Fruit fly (Drosophila melanogaster) whole organism, prepupa: ENCODE results near the gene Bet1.

Source experiments
- Blimp-1 ChIP-seq: fragments of 200-800 bp; sonication (Bioruptor generic); optimal IDR thresholded peaks from 3 replicates; lab custom pipeline; 2017; ENCODE audit warnings: missing biosample characterization, missing genetic modification characterization, mild to moderate bottlenecking, moderate library complexity, missing genetic modification reagents
- CG10669 ChIP-seq: fragments of 200-800 bp; sonication (Bioruptor generic); optimal IDR thresholded peaks from 3 replicates; lab custom pipeline; 2018; ENCODE audit warnings: missing biosample characterization, mild to moderate bottlenecking, missing genetic modification characterization, moderate library complexity
- CG11294 ChIP-seq: fragments of 200-800 bp; sonication (Bioruptor generic); IDR thresholded peaks from 2 replicates; pipeline ENCODE4 v1.3.6; 2022; ENCODE audit warnings: missing biosample characterization, missing genetic modification characterization
- CG11902 ChIP-seq: fragments of 200-800 bp; sonication (Bioruptor generic); optimal IDR thresholded peaks from 3 replicates; lab custom pipeline; 2016; ENCODE audit warnings: missing biosample characterization, missing genetic modification characterization
- CG16779 ChIP-seq: fragments of 200-800 bp; sonication (Bioruptor generic); optimal IDR thresholded peaks from 3 replicates; lab custom pipeline; 2017; ENCODE audit warnings: missing biosample characterization, mild to moderate bottlenecking, missing genetic modification characterization
- CG3032 ChIP-seq: fragments of 200-800 bp; optimal IDR thresholded peaks from 2 replicates; lab custom pipeline; 2019; ENCODE audit warnings: missing biosample characterization, mild to moderate bottlenecking, missing genetic modification characterization, moderate library complexity
- CG34406 ChIP-seq: fragments of 200-800 bp; sonication (Bioruptor generic); optimal IDR thresholded peaks from 3 replicates; lab custom pipeline; 2016; ENCODE audit warnings: missing biosample characterization, missing genetic modification characterization
- CG3919 ChIP-seq: fragments of 200-800 bp; sonication (Bioruptor generic); optimal IDR thresholded peaks from 3 replicates; lab custom pipeline; 2016; ENCODE audit warnings: missing biosample characterization, missing genetic modification characterization
- CG4318 ChIP-seq: fragments of 200-800 bp; sonication (Bioruptor generic); optimal IDR thresholded peaks from 3 replicates; lab custom pipeline; 2017; ENCODE audit warnings: missing biosample characterization, mild to moderate bottlenecking, missing genetic modification characterization
- CG6276 ChIP-seq: fragments of 200-800 bp; sonication (Bioruptor generic); optimal IDR thresholded peaks from 2 replicates; lab custom pipeline; 2017; ENCODE audit warnings: missing biosample characterization, mild to moderate bottlenecking, missing genetic modification characterization
- CG6792 ChIP-seq: fragments of 200-800 bp; sonication (Bioruptor generic); optimal IDR thresholded peaks from 3 replicates; lab custom pipeline; 2016; ENCODE audit warnings: missing biosample characterization, missing genetic modification characterization
- CG6808 ChIP-seq: fragments of 200-800 bp; sonication (Bioruptor generic); optimal IDR thresholded peaks from 3 replicates; lab custom pipeline; 2017; ENCODE audit warnings: missing biosample characterization, missing genetic modification characterization, mild to moderate bottlenecking, moderate library complexity, missing genetic modification reagents
- CG8632 ChIP-seq: fragments of 200-800 bp; sonication (Bioruptor generic); optimal IDR thresholded peaks from 3 replicates; lab custom pipeline; 2016; ENCODE audit warnings: missing biosample characterization, missing genetic modification characterization
- CG9139 ChIP-seq: fragments of 200-800 bp; sonication (Bioruptor generic); optimal IDR thresholded peaks from 3 replicates; lab custom pipeline; 2017; ENCODE audit warnings: missing biosample characterization, mild to moderate bottlenecking, missing genetic modification characterization
- Eip75B ChIP-seq: fragments of 200-800 bp; sonication (Bioruptor generic); optimal IDR thresholded peaks from 3 replicates; lab custom pipeline; 2016; ENCODE audit warnings: missing biosample characterization, missing genetic modification characterization
- Eip78C ChIP-seq: fragments of 200-800 bp; sonication (Bioruptor generic); peaks from one replicate; lab custom pipeline; 2016; ENCODE audit warnings: missing biosample characterization, missing genetic modification characterization
- Eip93F ChIP-seq: fragments of 200-800 bp; sonication (Bioruptor generic); optimal IDR thresholded peaks from 2 replicates; lab custom pipeline; 2016; ENCODE audit warnings: missing biosample characterization, mild to moderate bottlenecking, missing genetic modification characterization
- Gug ChIP-seq: fragments of 200-800 bp; sonication (Bioruptor generic); IDR thresholded peaks from 2 replicates; pipeline ENCODE4 v1.3.6; 2022; ENCODE audit warnings: missing biosample characterization, missing genetic modification characterization
- Hr38 ChIP-seq: sonication (Bioruptor generic); optimal IDR thresholded peaks from 2 replicates; lab custom pipeline; 2016; ENCODE audit warnings: missing biosample characterization, missing genetic modification characterization
- Hr4 ChIP-seq: fragments of 200-800 bp; sonication (Bioruptor generic); optimal IDR thresholded peaks from 3 replicates; lab custom pipeline; 2016; ENCODE audit warnings: missing biosample characterization, missing genetic modification characterization
- Met ChIP-seq: fragments of 200-800 bp; sonication (Bioruptor generic); optimal IDR thresholded peaks from 3 replicates; lab custom pipeline; 2016; ENCODE audit warnings: missing biosample characterization, missing genetic modification characterization
- OdsH ChIP-seq: fragments of 200-800 bp; sonication (Bioruptor generic); optimal IDR thresholded peaks from 3 replicates; lab custom pipeline; 2016; ENCODE audit warnings: missing biosample characterization, missing genetic modification characterization
- Sox102F ChIP-seq: fragments of 200-800 bp; sonication (Bioruptor generic); optimal IDR thresholded peaks from 2 replicates; lab custom pipeline; 2016; ENCODE audit warnings: missing biosample characterization, mild to moderate bottlenecking, missing genetic modification characterization
- Sox15 ChIP-seq: fragments of 200-800 bp; sonication (Bioruptor generic); optimal IDR thresholded peaks from 3 replicates; lab custom pipeline; 2016; ENCODE audit warnings: missing biosample characterization, missing genetic modification characterization
- achi ChIP-seq: fragments of 200-800 bp; sonication (Bioruptor generic); optimal IDR thresholded peaks from 3 replicates; lab custom pipeline; 2016; ENCODE audit warnings: missing biosample characterization, missing genetic modification characterization
- cyc ChIP-seq: fragments of 200-800 bp; sonication (Bioruptor generic); optimal IDR thresholded peaks from 3 replicates; lab custom pipeline; 2016; ENCODE audit warnings: missing biosample characterization, missing genetic modification characterization
- dac ChIP-seq: fragments of 200-800 bp; sonication (Bioruptor generic); optimal IDR thresholded peaks from 2 replicates; lab custom pipeline; 2017; ENCODE audit warnings: missing biosample characterization, mild to moderate bottlenecking, missing genetic modification characterization
- dsx ChIP-seq: fragments of 200-800 bp; optimal IDR thresholded peaks from 3 replicates; lab custom pipeline; 2019; ENCODE audit warnings: missing biosample characterization, mild to moderate bottlenecking, missing genetic modification characterization, moderate library complexity; ENCODE audit not compliant: poor library complexity, severe bottlenecking
- eg ChIP-seq: fragments of 200-800 bp; sonication (Bioruptor generic); IDR thresholded peaks from 3 replicates; pipeline ENCODE4 v1.3.6; 2022; ENCODE audit warnings: missing biosample characterization, missing genetic modification characterization
- esn ChIP-seq: fragments of 200-800 bp; sonication (Bioruptor generic); optimal IDR thresholded peaks from 2 replicates; lab custom pipeline; 2016; ENCODE audit warnings: missing biosample characterization, mild to moderate bottlenecking, missing genetic modification characterization, moderate library complexity
- fd59A ChIP-seq: fragments of 200-800 bp; sonication (Bioruptor generic); optimal IDR thresholded peaks from 2 replicates; lab custom pipeline; 2017; ENCODE audit warnings: missing biosample characterization, mild to moderate bottlenecking, missing genetic modification characterization, missing genetic modification reagents
- lz ChIP-seq: fragments of 200-800 bp; sonication (Bioruptor generic); optimal IDR thresholded peaks from 3 replicates; lab custom pipeline; 2016; ENCODE audit warnings: missing biosample characterization, missing genetic modification characterization
- net ChIP-seq: fragments of 200-800 bp; sonication (Bioruptor generic); optimal IDR thresholded peaks from 3 replicates; lab custom pipeline; 2016; ENCODE audit warnings: missing biosample characterization, missing genetic modification characterization
- ss ChIP-seq, 2 experiments: fragments of 200-800 bp; sonication (Bioruptor generic); optimal IDR thresholded peaks; 2 replicates in 1 of 2; 3 replicates in 1 of 2; lab custom pipeline; 2017 to 2018; ENCODE audit warnings: mild to moderate bottlenecking in 2 of 2, missing biosample characterization in 2 of 2, missing genetic modification characterization in 2 of 2, moderate library complexity in 1 of 2
- svp ChIP-seq: fragments of 200-800 bp; sonication (Bioruptor generic); peaks from one replicate; lab custom pipeline; 2016; ENCODE audit warnings: missing biosample characterization, missing genetic modification characterization
- topi ChIP-seq: fragments of 200-800 bp; sonication (Bioruptor generic); optimal IDR thresholded peaks from 3 replicates; lab custom pipeline; 2016; ENCODE audit warnings: missing biosample characterization, missing genetic modification characterization

Bet1 gene

DNA sequence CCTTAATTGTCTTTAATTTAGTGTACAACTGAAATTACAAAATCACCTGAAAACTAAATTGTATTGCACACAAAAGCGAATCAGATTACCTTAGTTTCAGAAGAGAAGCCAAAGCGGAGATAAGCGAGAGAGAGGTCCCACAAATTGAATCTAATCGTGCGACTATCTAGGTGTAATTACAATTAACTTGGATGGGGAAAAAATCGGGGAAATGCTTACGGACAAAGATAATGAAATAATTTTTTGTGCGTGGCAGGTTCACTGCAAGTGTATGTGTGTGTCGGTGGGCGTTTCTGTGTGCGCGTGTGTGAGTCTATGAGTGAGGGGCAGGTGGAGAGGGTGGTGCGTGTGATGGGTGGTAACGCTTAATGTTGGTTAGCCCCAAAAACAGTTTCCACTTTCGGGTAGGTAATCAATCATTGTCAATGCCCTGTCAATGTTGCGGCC, 32.8 kb upstream of the Bet1 start:
- TF ChIP-seq CG34406 (GFP tag; lab: Kevin White, UChicago) = no peak
- no peak for TF ChIP-seq Met (GFP tag; lab: Kevin White, UChicago)
- no peak for TF ChIP-seq ss (GFP tag; optimal IDR thresholded peaks at IDR 0.05; lab: Kevin White, UChicago)
- TF ChIP-seq dac = no peak
- no peak for TF ChIP-seq esn (GFP tag; lab: Kevin White, UChicago)
- TF ChIP-seq Sox102F = no peak
- TF ChIP-seq eg = no peak
- TF ChIP-seq CG11902 = no peak
- TF ChIP-seq CG8632 = no peak
- TF ChIP-seq CG6808 (GFP tag; lab: Kevin White, UChicago) = no peak
- TF ChIP-seq CG16779 (tag; lab: Kevin White, UChicago) = no peak
- TF ChIP-seq CG11294 (GFP tag; lab: Robert Waterston, UW) = no peak
- TF ChIP-seq Hr4 (GFP tag; lab: Kevin White, UChicago) = no peak
- no peak for TF ChIP-seq topi

dm6 chr3L:19228857-19229398, 32.3 kb upstream of the Bet1 start:
- TF ChIP-seq CG11294 (GFP tag; lab: Robert Waterston, UW) = no peak
- no peak for TF ChIP-seq Eip75B (GFP tag; lab: Kevin White, UChicago)
- no peak for TF ChIP-seq achi (GFP tag; lab: Kevin White, UChicago)
- no peak for TF ChIP-seq topi
- no peak for TF ChIP-seq Eip78C (GFP tag; lab: Kevin White, UChicago)
- TF ChIP-seq OdsH (GFP tag; lab: Kevin White, UChicago) = no peak
- TF ChIP-seq CG9139 (GFP tag; lab: Kevin White, UChicago) = no peak
- no peak for TF ChIP-seq Gug (GFP tag; lab: Robert Waterston, UW)
- no peak for TF ChIP-seq Eip93F
- TF ChIP-seq Blimp-1 (GFP tag; lab: Kevin White, UChicago) = no peak
- TF ChIP-seq Sox15 (GFP tag; lab: Kevin White, UChicago) = no peak
- TF ChIP-seq CG3919 (GFP tag; lab: Kevin White, UChicago) = no peak
- TF ChIP-seq, all 60 proteins: peak for 0

DNA sequence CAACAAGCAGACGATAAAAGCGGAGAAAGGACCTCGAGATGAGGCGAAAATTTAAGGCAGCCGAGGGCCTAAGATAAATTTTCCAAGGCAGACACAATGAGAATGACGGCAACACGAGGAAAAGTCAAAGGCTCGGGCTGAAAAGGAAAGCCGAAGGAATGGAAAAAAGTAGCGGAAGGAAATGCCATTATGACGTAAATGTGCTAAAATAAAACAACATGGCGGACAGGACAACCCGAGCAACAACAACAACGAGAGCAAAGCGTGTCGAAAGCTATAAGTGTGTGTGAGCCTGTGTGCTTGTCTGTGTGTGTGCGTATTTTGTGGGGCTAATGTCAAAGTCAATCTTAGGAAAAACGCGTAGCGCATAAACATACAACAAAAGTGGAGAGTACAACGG, 31.7 kb upstream of the Bet1 start:
- no peak for TF ChIP-seq dsx (GFP tag; lab: Kevin White, UChicago)
- TF ChIP-seq Eip75B (GFP tag; lab: Kevin White, UChicago) = no peak
- no peak for TF ChIP-seq Hr38 (GFP tag; lab: Kevin White, UChicago)
- no peak for TF ChIP-seq CG4318
- TF ChIP-seq esn (GFP tag; lab: Kevin White, UChicago) = no peak
- TF ChIP-seq eg = no peak
- TF ChIP-seq CG6792 (GFP tag; lab: Kevin White, UChicago) = no peak
- TF ChIP-seq cyc (GFP tag; lab: Kevin White, UChicago) = no peak
- TF ChIP-seq CG3032 = no peak
- no peak for TF ChIP-seq CG16779 (tag; lab: Kevin White, UChicago)
- TF ChIP-seq lz (GFP tag; lab: Kevin White, UChicago) = no peak
- TF ChIP-seq net = no peak
- no peak for TF ChIP-seq Met (GFP tag; lab: Kevin White, UChicago)
- TF ChIP-seq Eip93F = no peak
- no peak for TF ChIP-seq CG10669
- no peak for TF ChIP-seq fd59A (GFP tag; lab: Kevin White, UChicago)
- no peak for TF ChIP-seq svp (GFP tag; lab: Kevin White, UChicago)
- TF ChIP-seq CG6276 (GFP tag; lab: Kevin White, UChicago) = no peak
- no peak for TF ChIP-seq CG34406 (GFP tag; lab: Kevin White, UChicago)
